Worm (Caenorhabditis elegans): Measurements from ENCODE around the gene T24H7.8.

T24H7.8 gene

ce11 chrII:6241758-6242157 is at the start of gene T24H7.8:
T24H7.8 (plus strand) TSS chrII:6242058.
- TF ChIP-seq R02D3.7 (tag; optimal IDR thresholded peaks at IDR 0.05): no peak
- no peak for TF ChIP-seq mbf-1 (tag; optimal IDR thresholded peaks at IDR 0.05)
- TF ChIP-seq sma-3 (GFP tag; optimal IDR thresholded peaks at IDR 0.05): no peak
- no peak for TF ChIP-seq sma-9 (GFP tag; optimal IDR thresholded peaks at IDR 0.05)
- TF ChIP-seq sma-9 (tag; optimal IDR thresholded peaks at IDR 0.05): no peak
- TF ChIP-seq nhr-10 (tag; optimal IDR thresholded peaks at IDR 0.05): no peak
- TF ChIP-seq lin-39 (tag; optimal IDR thresholded peaks at IDR 0.05): no peak
- TF ChIP-seq zag-1 (tag; optimal IDR thresholded peaks at IDR 0.05): no peak
- no peak for TF ChIP-seq ceh-82 (tag; optimal IDR thresholded peaks at IDR 0.05)
- TF ChIP-seq crh-2 (tag; optimal IDR thresholded peaks at IDR 0.05): no peak
- TF ChIP-seq lsy-2 (tag; optimal IDR thresholded peaks at IDR 0.05): no peak
- no peak for TF ChIP-seq dmd-4 (tag; optimal IDR thresholded peaks at IDR 0.05)
- no peak for TF ChIP-seq unc-55 (GFP tag; optimal IDR thresholded peaks at IDR 0.05)
- TF ChIP-seq egl-27 (tag; optimal IDR thresholded peaks at IDR 0.05): no peak

ce11 chrII:6192484-6192883 is 49.4 kb upstream of the T24H7.8 start, which contains the start of gene cpb-2:
cpb-2 (plus strand) TSS chrII:6192784.
- TF ChIP-seq elt-1 (tag; optimal IDR thresholded peaks at IDR 0.05) (no peak), R02D3.7 (tag; optimal IDR thresholded peaks at IDR 0.05) (no peak), nhr-10 (tag; optimal IDR thresholded peaks at IDR 0.05) (no peak), mbf-1 (tag; optimal IDR thresholded peaks at IDR 0.05) (no peak), ztf-1 (GFP tag; conservative IDR thresholded peaks at IDR 0.05) (no peak)

- peak; percentile 53 for TF ChIP-seq nhr-129 (tag; optimal IDR thresholded peaks at IDR 0.05)
- TF ChIP-seq nhr-12 (tag; optimal IDR thresholded peaks at IDR 0.05): no peak
- peak; percentile 22 for TF ChIP-seq sma-3 (GFP tag; optimal IDR thresholded peaks at IDR 0.05)
- TF ChIP-seq nhr-77 (tag; optimal IDR thresholded peaks at IDR 0.05): no peak
- no peak for TF ChIP-seq sem-4 (tag; optimal IDR thresholded peaks at IDR 0.05)
- no peak for TF ChIP-seq snpc-4 (tag; optimal IDR thresholded peaks at IDR 0.05)
- peak; percentile 55 for TF ChIP-seq sma-9 (GFP tag; optimal IDR thresholded peaks at IDR 0.05)
- TF ChIP-seq sma-9 (tag; optimal IDR thresholded peaks at IDR 0.05): no peak
- TF ChIP-seq unc-62 (GFP tag; optimal IDR thresholded peaks at IDR 0.05): no peak
- TF ChIP-seq lsy-2 (tag; optimal IDR thresholded peaks at IDR 0.05): peak; percentile 69 to 92
- peak; percentile 2 for TF ChIP-seq ceh-16 (tag; optimal IDR thresholded peaks at IDR 0.05)
- no peak for TF ChIP-seq ztf-1 (GFP tag; conservative IDR thresholded peaks at IDR 0.05)
- no peak for TF ChIP-seq aly-2 (tag; optimal IDR thresholded peaks at IDR 0.05)
- TF ChIP-seq F13H6.1 (tag; optimal IDR thresholded peaks at IDR 0.05): no peak
- no peak for TF ChIP-seq nhr-25 (tag; optimal IDR thresholded peaks at IDR 0.05)
- TF ChIP-seq nhr-23 (tag; optimal IDR thresholded peaks at IDR 0.05): no peak
- no peak for TF ChIP-seq lin-13 (GFP tag; optimal IDR thresholded peaks at IDR 0.05)
- TF ChIP-seq egl-27 (tag; optimal IDR thresholded peaks at IDR 0.05): no peak
- no peak for TF ChIP-seq R02D3.7 (tag; optimal IDR thresholded peaks at IDR 0.05)
- no peak for TF ChIP-seq dmd-4 (tag; optimal IDR thresholded peaks at IDR 0.05)
- TF ChIP-seq lin-11 (tag; optimal IDR thresholded peaks at IDR 0.05): peak; percentile 24
- TF ChIP-seq gmeb-1 (tag; optimal IDR thresholded peaks at IDR 0.05): no peak
- peak; percentile 26 for TF ChIP-seq fos-1 (tag; optimal IDR thresholded peaks at IDR 0.05)
Measured at ce11 chrII:6196875-6197274, 45.0 kb upstream of the T24H7.8 start, which contains the start of the genes rbmx-2 and C30B5.2. rbmx-2 (minus strand) TSS chrII:6196948. C30B5.2 (plus strand) TSS chrII:6197180.

ce11 chrII:6198468-6198867 is 43.4 kb upstream of the T24H7.8 start, which contains the start of gene szy-4:
szy-4 (plus strand) TSS chrII:6198696.
- TF ChIP-seq lin-13 (GFP tag; optimal IDR thresholded peaks at IDR 0.05) (no peak), nhr-12 (tag; optimal IDR thresholded peaks at IDR 0.05) (no peak), unc-55 (GFP tag; optimal IDR thresholded peaks at IDR 0.05) (no peak), nhr-11 (tag; optimal IDR thresholded peaks at IDR 0.05) (no peak), mab-5 (tag; optimal IDR thresholded peaks at IDR 0.05) (no peak), skn-1 (tag; optimal IDR thresholded peaks at IDR 0.05) (no peak), blmp-1 (tag; optimal IDR thresholded peaks at IDR 0.05; ENCODE audit: insufficient read depth) (no peak)

DNA sequence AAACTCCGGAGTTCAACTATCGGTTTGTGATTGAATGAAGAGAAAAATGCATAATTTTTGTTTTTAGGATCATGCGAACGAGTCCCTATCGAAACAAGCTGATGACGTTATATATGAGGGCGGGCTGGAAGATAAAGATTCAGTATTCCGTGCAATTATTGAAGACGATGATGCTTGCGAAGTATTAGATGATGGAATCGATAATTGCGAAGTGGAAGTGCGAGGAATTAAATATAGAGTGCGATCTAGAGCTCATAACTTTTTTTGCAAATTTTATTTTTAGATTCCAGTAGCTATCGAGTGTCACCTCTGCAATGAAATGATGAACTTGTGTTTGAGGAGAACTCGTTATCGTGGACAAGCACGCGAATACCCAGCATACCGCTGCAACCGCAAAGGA is 42.8 kb upstream of the T24H7.8 start:
- no peak for TF ChIP-seq ceh-16 (tag; optimal IDR thresholded peaks at IDR 0.05)
- no peak for TF ChIP-seq sma-3 (GFP tag; optimal IDR thresholded peaks at IDR 0.05)
- no peak for TF ChIP-seq nhr-23 (tag; optimal IDR thresholded peaks at IDR 0.05)
- TF ChIP-seq R02D3.7 (tag; optimal IDR thresholded peaks at IDR 0.05): no peak
- no peak for TF ChIP-seq unc-39 (tag; optimal IDR thresholded peaks at IDR 0.05)
- TF ChIP-seq ZK546.5 (tag; optimal IDR thresholded peaks at IDR 0.05): no peak
- TF ChIP-seq sem-4 (tag; optimal IDR thresholded peaks at IDR 0.05): no peak
- no peak for TF ChIP-seq aly-2 (tag; optimal IDR thresholded peaks at IDR 0.05)
- no peak for TF ChIP-seq nhr-10 (tag; optimal IDR thresholded peaks at IDR 0.05)
- TF ChIP-seq nhr-11 (tag; optimal IDR thresholded peaks at IDR 0.05): no peak
- TF ChIP-seq sma-9 (GFP tag; optimal IDR thresholded peaks at IDR 0.05): no peak
- no peak for TF ChIP-seq sma-9 (tag; optimal IDR thresholded peaks at IDR 0.05)

Data from whole organism, L2 larva.